Fruit fly (Drosophila melanogaster): Measurements from ENCODE around the gene Srp54k.

DNA sequence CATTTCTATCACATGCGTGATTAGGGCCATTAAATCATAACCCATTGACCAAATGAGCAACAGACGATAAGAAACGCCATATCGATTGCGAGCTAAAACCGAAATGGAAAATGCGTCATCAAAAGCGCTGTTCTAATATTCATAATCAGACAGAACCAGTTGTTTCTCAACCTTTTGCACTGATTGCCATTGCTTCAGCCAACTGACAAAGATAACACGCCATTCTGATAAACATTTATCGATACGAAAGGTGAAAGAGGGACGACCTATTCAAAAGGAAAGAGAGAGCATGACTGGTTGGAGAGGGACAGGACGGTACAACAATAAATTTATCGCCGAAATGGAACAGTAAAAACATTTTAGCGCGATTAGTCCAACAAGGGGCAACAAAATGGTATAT is 24.3 kb downstream of the Srp54k start:
- TF ChIP-seq psq (optimal IDR thresholded peaks at IDR 0.05): no peak
- TF ChIP-seq h (optimal IDR thresholded peaks at IDR 0.05): no peak
- TF ChIP-seq Sin3A (optimal IDR thresholded peaks at IDR 0.05): no peak
